Worm (Caenorhabditis elegans): Measurements from ENCODE around the gene gadr-4.
"Not testable (repeated sequence)": the region's sequence is repeated elsewhere in the genome, so short reads cannot be mapped to it uniquely, and the experiment has no call there.

The gadr-4 gene

DNA sequence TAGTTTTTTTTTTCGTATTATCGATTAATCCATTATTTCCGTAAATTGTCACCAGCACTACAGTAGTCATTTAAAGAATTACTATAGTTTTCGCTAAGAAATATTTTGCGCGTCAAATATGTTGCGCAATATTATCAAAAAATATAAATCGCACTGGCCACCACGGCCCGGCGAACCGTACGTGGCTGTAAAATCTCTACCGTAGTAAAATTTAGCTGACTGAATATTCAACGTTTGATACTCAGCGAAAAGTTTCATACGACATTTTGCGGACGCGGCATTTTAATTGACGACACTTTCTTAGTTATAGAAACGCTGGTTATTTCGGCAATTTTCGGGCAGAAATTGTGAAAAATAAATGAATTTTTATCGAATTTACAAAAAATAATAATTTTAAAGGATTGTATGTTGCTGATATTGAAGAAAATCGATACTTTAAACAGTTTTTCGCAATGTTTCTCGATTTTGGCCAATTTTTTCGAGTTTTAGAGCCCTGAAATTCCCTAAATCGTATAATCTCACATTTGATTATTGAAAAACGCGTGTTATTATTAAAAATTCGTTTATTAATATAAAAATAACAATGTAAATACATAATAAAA lies 14.4 kb downstream of the gadr-4 start (continued):
- TF ChIP-seq hsf-1 (GFP tag; IDR thresholded peaks at IDR 0.05) (peak; percentile 90), egl-18 (GFP tag; IDR thresholded peaks at IDR 0.05) (peak; percentile 98), F33H1.4 (GFP tag; IDR thresholded peaks at IDR 0.05) (peak; percentile 95), ztf-6 (GFP tag; IDR thresholded peaks at IDR 0.05) (peak; percentile 98), ztf-28 (GFP tag; IDR thresholded peaks at IDR 0.05) (peak; percentile 97), ZK185.1 (tag; optimal IDR thresholded peaks at IDR 0.05; ENCODE audit: poor library complexity, severe bottlenecking) (peak; percentile 56), lir-1 (GFP tag; conservative IDR thresholded peaks at IDR 0.05) (peak; percentile 98), lin-26 (GFP tag; IDR thresholded peaks at IDR 0.05) (peak; percentile 89), snpc-4 (tag; optimal IDR thresholded peaks at IDR 0.05) (peak in 2 of 4 experiments; percentile 22 to 45), ceh-58 (GFP tag; IDR thresholded peaks at IDR 0.05) (0 out of 2 replicates have a peak, but pooled peaks have one; percentile 82), xnd-1 (tag; optimal IDR thresholded peaks at IDR 0.05) (peak; percentile 71), K12H6.12 (tag; optimal IDR thresholded peaks at IDR 0.05) (peak; percentile 26), let-526 (GFP tag; IDR thresholded peaks at IDR 0.05) (peak; percentile 99), Y95B8A.8 (GFP tag; IDR thresholded peaks at IDR 0.05) (peak; percentile 96), F39B2.1 (GFP tag; IDR thresholded peaks at IDR 0.05) (peak; percentile 87), ztf-26 (tag; optimal IDR thresholded peaks at IDR 0.05) (peak; percentile 55), ztf-25 (GFP tag; IDR thresholded peaks at IDR 0.05) (peak; percentile 94), nhr-80 (tag; optimal IDR thresholded peaks at IDR 0.05) (peak; percentile 38), nhr-120 (GFP tag; IDR thresholded peaks at IDR 0.05) (peak; percentile 99), Y53F4B.3 (GFP tag; IDR thresholded peaks at IDR 0.05) (peak; percentile 73), athp-1 (tag; optimal IDR thresholded peaks at IDR 0.05) (peak; percentile 35), ceh-100 (GFP tag; IDR thresholded peaks at IDR 0.05) (peak; percentile 91), hmg-20 (GFP tag; IDR thresholded peaks at IDR 0.05) (peak; percentile 94), sea-2 (GFP tag; IDR thresholded peaks at IDR 0.05) (peak; percentile 93), nfyb-1 (GFP tag; IDR thresholded peaks at IDR 0.05) (peak; percentile 99)
- TF ChIP-seq snpc-4 (GFP tag; optimal IDR thresholded peaks at IDR 0.05) = not testable (repeated sequence)

DNA sequence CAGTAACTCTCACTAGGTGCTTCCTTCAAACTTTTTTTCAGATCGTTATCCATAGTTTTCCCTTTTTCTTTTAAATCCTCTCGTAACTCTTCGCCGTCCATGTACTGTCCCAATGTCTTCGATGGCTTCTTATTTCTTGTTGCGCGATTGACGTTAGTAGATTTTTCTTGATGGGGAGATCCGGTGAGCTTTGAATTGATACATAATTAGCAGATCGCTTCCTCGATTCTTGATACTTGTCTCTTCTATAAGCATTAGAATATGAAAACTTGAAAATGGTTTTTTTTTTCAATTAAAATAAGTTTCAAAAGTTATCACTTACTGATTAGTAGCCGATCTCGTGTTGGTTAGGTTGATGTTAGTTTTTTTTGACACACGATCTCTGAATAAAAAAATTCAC lies 17.0 kb downstream of the gadr-4 start, which contains the start of gene K07D4.2:
Gene K07D4.2, minus strand, starts transcription at position 101 of the 400 bp plus-strand sequence.
- TF ChIP-seq snpc-4 (GFP tag; optimal IDR thresholded peaks at IDR 0.05) = no peak
- TF ChIP-seq snpc-4 (tag; optimal IDR thresholded peaks at IDR 0.05) = no peak
- TF ChIP-seq F10E7.11 (tag; optimal IDR thresholded peaks at IDR 0.05) = no peak
- TF ChIP-seq F39B2.1 (GFP tag; IDR thresholded peaks at IDR 0.05) = no peak
- no peak for TF ChIP-seq F49E8.2 (tag; optimal IDR thresholded peaks at IDR 0.05; ENCODE audit: insufficient read depth)
- TF ChIP-seq lag-1 (GFP tag; IDR thresholded peaks at IDR 0.05) = no peak
- TF ChIP-seq gei-17 (GFP tag; optimal IDR thresholded peaks at IDR 0.05) = no peak

DNA sequence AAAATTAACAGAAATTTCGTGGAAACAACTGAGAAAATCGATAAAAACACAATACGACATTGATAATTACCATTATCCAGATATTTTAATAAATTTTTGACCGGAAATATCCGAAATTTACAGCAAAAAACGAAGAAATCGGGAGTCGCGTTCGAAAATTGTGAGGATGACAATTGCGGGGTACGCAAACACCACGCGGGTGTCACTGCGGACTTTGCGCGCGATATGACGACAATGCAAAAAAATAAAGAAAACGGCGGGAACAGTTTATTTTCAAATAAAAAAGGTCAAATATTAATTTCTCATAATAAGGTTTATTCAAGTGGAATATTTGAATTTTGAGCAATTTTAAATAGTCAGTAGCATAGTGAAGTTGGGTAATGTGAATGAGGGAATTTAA lies 18.0 kb downstream of the gadr-4 start, which contains the start of gene rpn-11:
Gene rpn-11, minus strand, starts transcription at position 198 of the 400 bp plus-strand sequence.
- TF ChIP-seq Y67H2A.10 (GFP tag; conservative IDR thresholded peaks at IDR 0.05) (peak; percentile 51; the same call in 1 of the 2 replicates), hmg-1.2 (GFP tag; IDR thresholded peaks at IDR 0.05) (peak; percentile 92), cebp-1 (GFP tag; IDR thresholded peaks at IDR 0.05) (no peak), cebp-1 (tag; optimal IDR thresholded peaks at IDR 0.05) (peak; percentile 83), mxl-1 (tag; optimal IDR thresholded peaks at IDR 0.05) (no peak), F33H1.4 (GFP tag; IDR thresholded peaks at IDR 0.05) (peak; percentile 76), C17E4.6 (GFP tag; IDR thresholded peaks at IDR 0.05) (no peak), madf-10 (tag; optimal IDR thresholded peaks at IDR 0.05) (peak; percentile 1), attf-5 (GFP tag; optimal IDR thresholded peaks at IDR 0.05) (peak; percentile 86), rec-8 (tag; optimal IDR thresholded peaks at IDR 0.05) (no peak), him-1 (tag; optimal IDR thresholded peaks at IDR 0.05) (peak; percentile 29), F52B5.7 (tag; optimal IDR thresholded peaks at IDR 0.05) (no peak), sptf-2 (GFP tag; optimal IDR thresholded peaks at IDR 0.05) (no peak), snpc-3.4 (tag; optimal IDR thresholded peaks at IDR 0.05) (peak; percentile 10), snpc-4 (GFP tag; optimal IDR thresholded peaks at IDR 0.05) (peak; percentile 1), snpc-4 (tag; optimal IDR thresholded peaks at IDR 0.05) (peak in 3 of 4 experiments; percentile 43 to 68 (median 60)), K11D2.4 (GFP tag; IDR thresholded peaks at IDR 0.05) (peak; percentile 85), hsf-1 (GFP tag; IDR thresholded peaks at IDR 0.05) (peak; percentile 13; the same call in 1 of the 2 replicates), nhr-90 (tag; optimal IDR thresholded peaks at IDR 0.05) (no peak), xnd-1 (tag; optimal IDR thresholded peaks at IDR 0.05) (peak; percentile 56), nfyb-1 (GFP tag; IDR thresholded peaks at IDR 0.05) (peak; percentile 87)

All from whole organism, young adult.